Fruit fly (Drosophila melanogaster): ENCODE results near the gene gnu.

The gnu gene

dm6 chr3L:14755046-14755643, 48.0 kb downstream of the gnu start (continued):
- TF ChIP-seq PHDP (tag; optimal IDR thresholded peaks at IDR 0.05) (no peak), CG1529 (GFP tag; optimal IDR thresholded peaks at IDR 0.05) (no peak), CG2120 (GFP tag; optimal IDR thresholded peaks at IDR 0.05) (no peak), tna (GFP tag; IDR thresholded peaks at IDR 0.05; ENCODE audit: partially characterized antibody) (no peak), dimm (GFP tag; IDR thresholded peaks at IDR 0.05) (no peak), CG34224 (GFP tag; IDR thresholded peaks at IDR 0.05; ENCODE audit: partially characterized antibody) (0 out of 3 replicates have a peak, but pooled peaks have one; percentile 39), CG18011 (GFP tag; optimal IDR thresholded peaks at IDR 0.05) (no peak), CG7839 (tag; optimal IDR thresholded peaks at IDR 0.05) (no peak), ash1 (GFP tag; optimal IDR thresholded peaks at IDR 0.05) (no peak), stwl (tag; optimal IDR thresholded peaks at IDR 0.05) (no peak), CG3995 (GFP tag; optimal IDR thresholded peaks at IDR 0.05) (no peak), Side (GFP tag; optimal IDR thresholded peaks at IDR 0.05) (no peak), chif (GFP tag; optimal IDR thresholded peaks at IDR 0.05) (no peak), danr (GFP tag; IDR thresholded peaks at IDR 0.05) (no peak), D19A (tag; optimal IDR thresholded peaks at IDR 0.05) (no peak), Blimp-1 (GFP tag; optimal IDR thresholded peaks at IDR 0.05) (no peak), Fer2 (tag; optimal IDR thresholded peaks at IDR 0.05) (no peak), gce (GFP tag; IDR thresholded peaks at IDR 0.05) (no peak), ind (GFP tag; optimal IDR thresholded peaks at IDR 0.05) (no peak), CG14710 (tag; optimal IDR thresholded peaks at IDR 0.05) (no peak), Ada2b (GFP tag; IDR thresholded peaks at IDR 0.05) (no peak), ken (GFP tag; IDR thresholded peaks at IDR 0.05) (no peak), HHEX (GFP tag; optimal IDR thresholded peaks at IDR 0.05) (no peak), CG17359 (tag; optimal IDR thresholded peaks at IDR 0.05) (peak; percentile 61), tgo (GFP tag; IDR thresholded peaks at IDR 0.05) (no peak), D19B (GFP tag; optimal IDR thresholded peaks at IDR 0.05) (no peak), CG8388 (GFP tag; optimal IDR thresholded peaks at IDR 0.05) (no peak), lola (GFP tag; optimal IDR thresholded peaks at IDR 0.05) (no peak), sima (GFP tag; optimal IDR thresholded peaks at IDR 0.05) (no peak), tup (GFP tag; optimal IDR thresholded peaks at IDR 0.05) (no peak), dpn (GFP tag; optimal IDR thresholded peaks at IDR 0.05) (no peak), hkb (optimal IDR thresholded peaks at IDR 0.05) (no peak), hkb (GFP tag; IDR thresholded peaks at IDR 0.05) (no peak; the same call in 1 of the 2 replicates), CG2678 (tag; optimal IDR thresholded peaks at IDR 0.05) (no peak), Dbx (GFP tag; IDR thresholded peaks at IDR 0.05) (0 out of 3 replicates have a peak, but pooled peaks have one; percentile 6), fd3F (GFP tag; optimal IDR thresholded peaks at IDR 0.05) (no peak), CG31365 (tag; optimal IDR thresholded peaks at IDR 0.05) (no peak), CG7987 (GFP tag; optimal IDR thresholded peaks at IDR 0.05) (no peak), inv (GFP tag; IDR thresholded peaks at IDR 0.05; ENCODE audit: partially characterized antibody) (no peak), CG13624 (GFP tag; optimal IDR thresholded peaks at IDR 0.05) (no peak), CG17912 (GFP tag; optimal IDR thresholded peaks at IDR 0.05) (no peak), Hr3 (GFP tag; optimal IDR thresholded peaks at IDR 0.05) (no peak), nau (GFP tag; optimal IDR thresholded peaks at IDR 0.05) (no peak), sna (GFP tag; IDR thresholded peaks at IDR 0.05; ENCODE audit: partially characterized antibody) (peak; percentile 75; the same call in 1 of the 2 replicates), nerfin-1 (tag; optimal IDR thresholded peaks at IDR 0.05) (peak; percentile 40), CG10959 (GFP tag; IDR thresholded peaks at IDR 0.05) (no peak), Dfd (GFP tag; optimal IDR thresholded peaks at IDR 0.05) (no peak), maf-S (GFP tag; optimal IDR thresholded peaks at IDR 0.05) (no peak), CG2129 (GFP tag; IDR thresholded peaks at IDR 0.05; ENCODE audit: partially characterized antibody) (no peak), GATAe (GFP tag; conservative IDR thresholded peaks at IDR 0.05) (no peak)

Measured in whole organism, embryonic.